Fruit fly (Drosophila melanogaster) whole organism, prepupa: ENCODE measurements around the gene CG17646.

ENCODE experiments used
- Blimp-1 ChIP-seq: fragments of 200-800 bp; sonication (Bioruptor generic); optimal IDR thresholded peaks from 3 replicates; lab custom pipeline; 2017; ENCODE audit warnings: missing biosample characterization, missing genetic modification characterization, mild to moderate bottlenecking, moderate library complexity, missing genetic modification reagents
- CG10669 ChIP-seq: fragments of 200-800 bp; sonication (Bioruptor generic); optimal IDR thresholded peaks from 3 replicates; lab custom pipeline; 2018; ENCODE audit warnings: missing biosample characterization, mild to moderate bottlenecking, missing genetic modification characterization, moderate library complexity
- CG11762 ChIP-seq: fragments of 200-800 bp; sonication (Bioruptor generic); optimal IDR thresholded peaks from 3 replicates; lab custom pipeline; 2016; ENCODE audit warnings: missing biosample characterization, missing genetic modification characterization; ENCODE audit not compliant: insufficient read depth
- CG1621 ChIP-seq: fragments of 200-800 bp; sonication (Bioruptor generic); optimal IDR thresholded peaks from 3 replicates; lab custom pipeline; 2018; ENCODE audit warnings: missing biosample characterization, mild to moderate bottlenecking, missing genetic modification characterization
- CG16779 ChIP-seq: fragments of 200-800 bp; sonication (Bioruptor generic); optimal IDR thresholded peaks from 3 replicates; lab custom pipeline; 2017; ENCODE audit warnings: missing biosample characterization, mild to moderate bottlenecking, missing genetic modification characterization
- CG3032 ChIP-seq: fragments of 200-800 bp; optimal IDR thresholded peaks from 2 replicates; lab custom pipeline; 2019; ENCODE audit warnings: missing biosample characterization, mild to moderate bottlenecking, missing genetic modification characterization, moderate library complexity
- CG31627 ChIP-seq: fragments of 200-800 bp; sonication (Bioruptor generic); optimal IDR thresholded peaks from 3 replicates; lab custom pipeline; 2016; ENCODE audit warnings: missing biosample characterization, missing genetic modification characterization
- CG3919 ChIP-seq: fragments of 200-800 bp; sonication (Bioruptor generic); optimal IDR thresholded peaks from 3 replicates; lab custom pipeline; 2016; ENCODE audit warnings: missing biosample characterization, missing genetic modification characterization
- CG6163 ChIP-seq: fragments of 200-800 bp; sonication (Bioruptor generic); IDR thresholded peaks from 3 replicates; pipeline ENCODE4 v1.3.6; 2022; ENCODE audit warnings: missing biosample characterization, missing genetic modification characterization
- CG6854 ChIP-seq: fragments of 200-800 bp; sonication (Bioruptor generic); optimal IDR thresholded peaks from 2 replicates; lab custom pipeline; 2017; ENCODE audit warnings: missing biosample characterization, mild to moderate bottlenecking, missing genetic modification characterization
- CG7368 ChIP-seq: fragments of 200-800 bp; sonication (Bioruptor generic); optimal IDR thresholded peaks from 3 replicates; lab custom pipeline; 2016; ENCODE audit warnings: missing biosample characterization, missing genetic modification characterization
- CG8119 ChIP-seq: fragments of 200-800 bp; sonication (Bioruptor generic); IDR thresholded peaks from 3 replicates; pipeline ENCODE4 v1.3.6; 2022; ENCODE audit warnings: missing biosample characterization, missing genetic modification characterization
- CG8632 ChIP-seq: fragments of 200-800 bp; sonication (Bioruptor generic); optimal IDR thresholded peaks from 3 replicates; lab custom pipeline; 2016; ENCODE audit warnings: missing biosample characterization, missing genetic modification characterization
- Eip75B ChIP-seq: fragments of 200-800 bp; sonication (Bioruptor generic); optimal IDR thresholded peaks from 3 replicates; lab custom pipeline; 2016; ENCODE audit warnings: missing biosample characterization, missing genetic modification characterization
- Eip78C ChIP-seq: fragments of 200-800 bp; sonication (Bioruptor generic); peaks from one replicate; lab custom pipeline; 2016; ENCODE audit warnings: missing biosample characterization, missing genetic modification characterization
- Eip93F ChIP-seq: fragments of 200-800 bp; sonication (Bioruptor generic); optimal IDR thresholded peaks from 2 replicates; lab custom pipeline; 2016; ENCODE audit warnings: missing biosample characterization, mild to moderate bottlenecking, missing genetic modification characterization
- Ets21C ChIP-seq: fragments of 200-800 bp; sonication (Bioruptor generic); optimal IDR thresholded peaks from 3 replicates; lab custom pipeline; 2016; ENCODE audit warnings: missing biosample characterization, missing genetic modification characterization
- Ets96B ChIP-seq: fragments of 200-800 bp; optimal IDR thresholded peaks from 2 replicates; lab custom pipeline; 2019; ENCODE audit warnings: missing biosample characterization, mild to moderate bottlenecking, missing genetic modification characterization, moderate library complexity
- Hr38 ChIP-seq: sonication (Bioruptor generic); optimal IDR thresholded peaks from 2 replicates; lab custom pipeline; 2016; ENCODE audit warnings: missing biosample characterization, missing genetic modification characterization
- Hr39 ChIP-seq: fragments of 200-800 bp; sonication (Bioruptor generic); optimal IDR thresholded peaks from 2 replicates; lab custom pipeline; 2016; ENCODE audit warnings: missing biosample characterization, missing genetic modification characterization
- OdsH ChIP-seq: fragments of 200-800 bp; sonication (Bioruptor generic); optimal IDR thresholded peaks from 3 replicates; lab custom pipeline; 2016; ENCODE audit warnings: missing biosample characterization, missing genetic modification characterization
- Smox ChIP-seq: fragments of 200-800 bp; sonication (Bioruptor generic); optimal IDR thresholded peaks from 3 replicates; lab custom pipeline; 2016; ENCODE audit warnings: missing biosample characterization, missing genetic modification characterization
- Sox102F ChIP-seq: fragments of 200-800 bp; sonication (Bioruptor generic); optimal IDR thresholded peaks from 2 replicates; lab custom pipeline; 2016; ENCODE audit warnings: missing biosample characterization, mild to moderate bottlenecking, missing genetic modification characterization
- Sox14 ChIP-seq: fragments of 200-800 bp; sonication (Bioruptor generic); optimal IDR thresholded peaks from 3 replicates; lab custom pipeline; 2016; ENCODE audit warnings: missing biosample characterization, missing genetic modification characterization
- acj6 ChIP-seq: fragments of 200-800 bp; sonication (Bioruptor generic); optimal IDR thresholded peaks from 3 replicates; lab custom pipeline; 2016; ENCODE audit warnings: missing biosample characterization, missing genetic modification characterization
- cyc ChIP-seq: fragments of 200-800 bp; sonication (Bioruptor generic); optimal IDR thresholded peaks from 3 replicates; lab custom pipeline; 2016; ENCODE audit warnings: missing biosample characterization, missing genetic modification characterization
- dsx ChIP-seq: fragments of 200-800 bp; optimal IDR thresholded peaks from 3 replicates; lab custom pipeline; 2019; ENCODE audit warnings: missing biosample characterization, mild to moderate bottlenecking, missing genetic modification characterization, moderate library complexity; ENCODE audit not compliant: poor library complexity, severe bottlenecking
- fd59A ChIP-seq: fragments of 200-800 bp; sonication (Bioruptor generic); optimal IDR thresholded peaks from 2 replicates; lab custom pipeline; 2017; ENCODE audit warnings: missing biosample characterization, mild to moderate bottlenecking, missing genetic modification characterization, missing genetic modification reagents
- fd85E ChIP-seq: fragments of 200-800 bp; sonication (Bioruptor generic); optimal IDR thresholded peaks from 3 replicates; lab custom pipeline; 2016; ENCODE audit warnings: missing biosample characterization, missing genetic modification characterization
- fkh ChIP-seq: fragments of 200-800 bp; sonication (Bioruptor generic); optimal IDR thresholded peaks from 3 replicates; lab custom pipeline; 2017; ENCODE audit warnings: missing biosample characterization, mild to moderate bottlenecking, missing genetic modification characterization, moderate library complexity
- salr ChIP-seq, 2 experiments: fragments of 200-800 bp; sonication (Bioruptor generic); optimal IDR thresholded peaks; 3 replicates each; lab custom pipeline; 2016 to 2018; ENCODE audit warnings: missing biosample characterization in 2 of 2, missing genetic modification characterization in 2 of 2, mild to moderate bottlenecking in 1 of 2
- spab ChIP-seq: fragments of 200-800 bp; sonication (Bioruptor generic); optimal IDR thresholded peaks from 2 replicates; lab custom pipeline; 2017; ENCODE audit warnings: missing biosample characterization, mild to moderate bottlenecking, missing genetic modification characterization, missing genetic modification reagents
- ss ChIP-seq, 2 experiments: fragments of 200-800 bp; sonication (Bioruptor generic); optimal IDR thresholded peaks; 2 replicates in 1 of 2; 3 replicates in 1 of 2; lab custom pipeline; 2017 to 2018; ENCODE audit warnings: mild to moderate bottlenecking in 2 of 2, missing biosample characterization in 2 of 2, missing genetic modification characterization in 2 of 2, moderate library complexity in 1 of 2
- svp ChIP-seq: fragments of 200-800 bp; sonication (Bioruptor generic); peaks from one replicate; lab custom pipeline; 2016; ENCODE audit warnings: missing biosample characterization, missing genetic modification characterization
- topi ChIP-seq: fragments of 200-800 bp; sonication (Bioruptor generic); optimal IDR thresholded peaks from 3 replicates; lab custom pipeline; 2016; ENCODE audit warnings: missing biosample characterization, missing genetic modification characterization
- vri ChIP-seq: fragments of 200-800 bp; sonication (Bioruptor generic); optimal IDR thresholded peaks from 3 replicates; lab custom pipeline; 2016; ENCODE audit warnings: missing biosample characterization, mild to moderate bottlenecking, missing genetic modification characterization

Gene CG17646

dm6 chr2L:1743800-1744199, 11.5 kb downstream of the CG17646 start:
- TF ChIP-seq fd59A (GFP tag; lab: Kevin White, UChicago): no peak
- no peak for TF ChIP-seq spab
- no peak for TF ChIP-seq CG31627 (GFP tag; lab: Kevin White, UChicago)
- TF ChIP-seq CG7368 (GFP tag; lab: Kevin White, UChicago): no peak
- TF ChIP-seq CG16779 (tag; lab: Kevin White, UChicago): no peak
- TF ChIP-seq CG6854 (GFP tag; lab: Kevin White, UChicago): no peak
- no peak for TF ChIP-seq CG10669
- TF ChIP-seq CG8632 (GFP tag; lab: Kevin White, UChicago): no peak
- TF ChIP-seq dsx (GFP tag; lab: Kevin White, UChicago): no peak
- TF ChIP-seq CG1621 (tag; lab: Kevin White, UChicago): no peak
- TF ChIP-seq Blimp-1: no peak
- TF ChIP-seq topi (GFP tag; lab: Kevin White, UChicago): no peak
- TF ChIP-seq Hr38 (GFP tag; lab: Kevin White, UChicago): no peak
- TF ChIP-seq Ets21C (GFP tag; lab: Kevin White, UChicago): no peak
- no peak for TF ChIP-seq Sox102F (GFP tag; lab: Kevin White, UChicago)
- no peak for TF ChIP-seq ss (GFP tag; optimal IDR thresholded peaks at IDR 0.05; lab: Kevin White, UChicago)

dm6 chr2L:1748410-1748809, 16.1 kb downstream of the CG17646 start:
- peak; percentile 69 for TF ChIP-seq svp (GFP tag; lab: Kevin White, UChicago)
- TF ChIP-seq CG31627 (GFP tag; lab: Kevin White, UChicago): no peak
- TF ChIP-seq CG3919 (GFP tag; lab: Kevin White, UChicago): no peak
- no peak for TF ChIP-seq CG1621 (tag; lab: Kevin White, UChicago)
- TF ChIP-seq CG11762 (GFP tag; lab: Kevin White, UChicago): no peak
- TF ChIP-seq fd85E (GFP tag; lab: Kevin White, UChicago): no peak
- no peak for TF ChIP-seq fkh (GFP tag; lab: Kevin White, UChicago)
- TF ChIP-seq cyc (GFP tag; lab: Kevin White, UChicago): no peak
- TF ChIP-seq salr (GFP tag; optimal IDR thresholded peaks at IDR 0.05; lab: Kevin White, UChicago): no peak
- TF ChIP-seq Hr39 (GFP tag; lab: Kevin White, UChicago): no peak
- no peak for TF ChIP-seq CG8632 (GFP tag; lab: Kevin White, UChicago)
- no peak for TF ChIP-seq topi (GFP tag; lab: Kevin White, UChicago)
- no peak for TF ChIP-seq dsx (GFP tag; lab: Kevin White, UChicago)
- no peak for TF ChIP-seq CG8119 (GFP tag; lab: Robert Waterston, UW)
- TF ChIP-seq CG6854 (GFP tag; lab: Kevin White, UChicago): no peak
- TF ChIP-seq Ets96B: no peak
- peak; percentile 65 for TF ChIP-seq Eip78C
- peak; percentile 90 for TF ChIP-seq vri
- TF ChIP-seq CG6163 (GFP tag; lab: Robert Waterston, UW): no peak
- TF ChIP-seq OdsH (GFP tag; lab: Kevin White, UChicago): no peak
- no peak for TF ChIP-seq Eip93F
- TF ChIP-seq CG3032 (tag; lab: Kevin White, UChicago): no peak
- peak; percentile 9 for TF ChIP-seq Sox102F (GFP tag; lab: Kevin White, UChicago)
- no peak for TF ChIP-seq Sox14 (GFP tag; lab: Kevin White, UChicago)
- no peak for TF ChIP-seq acj6 (GFP tag; lab: Kevin White, UChicago)
- no peak for TF ChIP-seq fd59A (GFP tag; lab: Kevin White, UChicago)
- no peak for TF ChIP-seq ss (GFP tag; optimal IDR thresholded peaks at IDR 0.05; lab: Kevin White, UChicago)
- TF ChIP-seq Eip75B (GFP tag; lab: Kevin White, UChicago): peak; percentile 38
- no peak for TF ChIP-seq Smox (GFP tag; lab: Kevin White, UChicago)

- TF ChIP-seq CG16779 (tag; lab: Kevin White, UChicago) (no peak), fkh (GFP tag; lab: Kevin White, UChicago) (peak; percentile 89), CG1621 (tag; lab: Kevin White, UChicago) (no peak)
Measured at dm6 chr2L:1751953-1752352, 19.6 kb downstream of the CG17646 start, which contains the start of the genes CG17712 and CG17648. Gene CG17712 (minus strand): TSS chr2L:1752122. Gene CG17648 (plus strand): TSS chr2L:1752308.
